Worm (Caenorhabditis elegans) whole organism, L1 larva: Measurements from ENCODE around the gene rps-22.

Experiments used
- C34B4.2 ChIP-seq: sonication (generic microtip); optimal IDR thresholded peaks from 2 replicates; lab custom pipeline; 2017; ENCODE audit warnings: mild to moderate bottlenecking, missing genetic modification characterization, missing compliant biosample characterization
- alr-1 ChIP-seq: fragments of 200-800 bp; sonication (Bioruptor generic); optimal IDR thresholded peaks from 2 replicates; lab custom pipeline; 2018; ENCODE audit warnings: borderline replicate concordance, mild to moderate bottlenecking, missing genetic modification characterization, missing compliant biosample characterization
- blmp-1 ChIP-seq: fragments of 150-350 bp; optimal IDR thresholded peaks from 2 replicates; lab custom pipeline; 2014; ENCODE audit warnings: missing biosample characterization, missing genetic modification characterization
- ceh-8 ChIP-seq: fragments of 200-800 bp; sonication (Bioruptor generic); optimal IDR thresholded peaks from 2 replicates; lab custom pipeline; 2018; ENCODE audit warnings: mild to moderate bottlenecking, missing genetic modification characterization, moderate library complexity, missing compliant biosample characterization
- dsc-1 ChIP-seq: sonication (generic microtip); optimal IDR thresholded peaks from 2 replicates; lab custom pipeline; 2016; ENCODE audit warnings: mild to moderate bottlenecking, missing genetic modification characterization, missing compliant biosample characterization
- efl-1 ChIP-seq, 4 experiments: fragments of 150-350 bp; optimal IDR thresholded peaks in 3 of 4; peaks in 1 of 4; 1 replicate in 1 of 4; 2 replicates in 3 of 4; lab custom pipeline; 2014; ENCODE audit warnings: missing biosample characterization in 2 of 4, missing genetic modification characterization in 2 of 4, missing genetic modification reagents in 2 of 4
- efl-3 ChIP-seq: fragments of 200-800 bp; sonication (Bioruptor generic); optimal IDR thresholded peaks from 2 replicates; lab custom pipeline; 2018; ENCODE audit warnings: mild to moderate bottlenecking, missing genetic modification characterization, missing compliant biosample characterization
- egl-13 ChIP-seq: sonication (generic microtip); optimal IDR thresholded peaks from 2 replicates; lab custom pipeline; 2016; ENCODE audit warnings: missing genotype, missing genetic modification reagents, missing genetic modification characterization, missing compliant biosample characterization
- fkh-4 ChIP-seq: sonication (generic microtip); optimal IDR thresholded peaks from 2 replicates; lab custom pipeline; 2016; ENCODE audit warnings: missing compliant biosample characterization, missing genetic modification characterization, borderline replicate concordance
- fkh-8 ChIP-seq: sonication (generic microtip); optimal IDR thresholded peaks from 2 replicates; lab custom pipeline; 2016; ENCODE audit warnings: mild to moderate bottlenecking, missing genetic modification characterization, missing compliant biosample characterization
- fos-1 ChIP-seq: fragments of 150-350 bp; optimal IDR thresholded peaks from 2 replicates; lab custom pipeline; 2014; ENCODE audit warnings: missing biosample characterization, missing genetic modification characterization
- grh-1 ChIP-seq: fragments of 200-800 bp; sonication (Bioruptor generic); IDR thresholded peaks from 2 replicates; pipeline ENCODE4 v1.3.6; 2022; ENCODE audit warnings: missing genetic modification reagents, missing genetic modification characterization, missing compliant biosample characterization
- hlh-17 ChIP-seq: fragments of 200-800 bp; sonication (Bioruptor generic); optimal IDR thresholded peaks from 2 replicates; lab custom pipeline; 2018; ENCODE audit warnings: missing genetic modification characterization, mild to moderate bottlenecking, missing compliant biosample characterization, moderate library complexity, borderline replicate concordance
- irx-1 ChIP-seq: sonication (generic microtip); optimal IDR thresholded peaks from 2 replicates; lab custom pipeline; 2016; ENCODE audit warnings: missing genetic modification characterization, missing compliant biosample characterization
- isw-1 ChIP-seq: fragments of 200-800 bp; sonication (Bioruptor generic); IDR thresholded peaks from 2 replicates; pipeline ENCODE4 v1.3.6; 2022; ENCODE audit warnings: missing genetic modification characterization, missing compliant biosample characterization
- jun-1 ChIP-seq: fragments of 150-350 bp; optimal IDR thresholded peaks from 2 replicates; lab custom pipeline; 2014; ENCODE audit warnings: missing biosample characterization, missing genetic modification reagents, missing genetic modification characterization
- lin-14 ChIP-seq: fragments of 200-800 bp; sonication (Bioruptor generic); optimal IDR thresholded peaks from 2 replicates; lab custom pipeline; 2018; ENCODE audit warnings: mild to moderate bottlenecking, missing genetic modification characterization, moderate library complexity, missing compliant biosample characterization
- lin-39 ChIP-seq: fragments of 150-350 bp; optimal IDR thresholded peaks from 2 replicates; lab custom pipeline; 2014; ENCODE audit warnings: missing biosample characterization, missing genetic modification reagents, missing genetic modification characterization
- lir-3 ChIP-seq: sonication (generic microtip); optimal IDR thresholded peaks from 2 replicates; lab custom pipeline; 2016; ENCODE audit warnings: mild to moderate bottlenecking, missing genetic modification characterization, moderate library complexity, missing compliant biosample characterization; ENCODE audit not compliant: poor library complexity
- lsy-2 ChIP-seq, 2 experiments: fragments of 150-350 bp; optimal IDR thresholded peaks; 2 replicates each; lab custom pipeline; 2014; ENCODE audit warnings: missing biosample characterization in 2 of 2, missing genetic modification characterization in 2 of 2
- mep-1 ChIP-seq: fragments of 150-350 bp; optimal IDR thresholded peaks from 2 replicates; lab custom pipeline; 2014; ENCODE audit warnings: missing biosample characterization, missing genetic modification characterization
- nhr-11 ChIP-seq: fragments of 150-350 bp; optimal IDR thresholded peaks from 2 replicates; lab custom pipeline; 2014; ENCODE audit warnings: missing biosample characterization, missing genetic modification characterization
- nhr-20 ChIP-seq: sonication (generic microtip); optimal IDR thresholded peaks from 2 replicates; lab custom pipeline; 2016; ENCODE audit warnings: mild to moderate bottlenecking, missing genetic modification characterization, missing compliant biosample characterization
- nhr-28 ChIP-seq: fragments of 150-350 bp; optimal IDR thresholded peaks from 2 replicates; lab custom pipeline; 2014; ENCODE audit warnings: missing biosample characterization, missing genetic modification characterization
- nhr-47 ChIP-seq: sonication (generic microtip); optimal IDR thresholded peaks from 2 replicates; lab custom pipeline; 2016; ENCODE audit warnings: mild to moderate bottlenecking, missing genetic modification characterization, moderate library complexity, missing compliant biosample characterization
- nhr-71 ChIP-seq: sonication (generic microtip); optimal IDR thresholded peaks from 2 replicates; lab custom pipeline; 2016; ENCODE audit warnings: mild to moderate bottlenecking, missing genetic modification characterization, moderate library complexity, missing compliant biosample characterization
- nhr-77 ChIP-seq: fragments of 150-350 bp; optimal IDR thresholded peaks from 2 replicates; lab custom pipeline; 2014; ENCODE audit warnings: missing biosample characterization, missing genetic modification characterization
- nhr-84 ChIP-seq: sonication (generic microtip); optimal IDR thresholded peaks from 2 replicates; lab custom pipeline; 2017; ENCODE audit warnings: missing biosample characterization, missing genetic modification characterization
- nhr-85 ChIP-seq: sonication (generic microtip); peaks from one replicate; lab custom pipeline; 2016; ENCODE audit warnings: missing genetic modification characterization, inconsistent platforms, missing compliant biosample characterization
- nhr-90 ChIP-seq: sonication (generic microtip); optimal IDR thresholded peaks from 2 replicates; lab custom pipeline; 2016; ENCODE audit warnings: mild to moderate bottlenecking, missing genetic modification characterization, missing compliant biosample characterization; ENCODE audit not compliant: poor library complexity
- pag-3 ChIP-seq: sonication (generic microtip); optimal IDR thresholded peaks from 2 replicates; lab custom pipeline; 2017; ENCODE audit warnings: missing genetic modification characterization, mild to moderate bottlenecking, missing compliant biosample characterization, antibody characterized with exemption, borderline replicate concordance; ENCODE audit not compliant: insufficient read depth
- pax-3 ChIP-seq: fragments of 200-800 bp; sonication (Bioruptor generic); optimal IDR thresholded peaks from 2 replicates; lab custom pipeline; 2018; ENCODE audit warnings: mild to moderate bottlenecking, missing genetic modification characterization, moderate library complexity, missing compliant biosample characterization
- snpc-4 ChIP-seq: fragments of 150-350 bp; optimal IDR thresholded peaks from 2 replicates; lab custom pipeline; 2014; ENCODE audit warnings: missing biosample characterization, missing genetic modification characterization
- sox-4 ChIP-seq: sonication (generic microtip); optimal IDR thresholded peaks from 2 replicates; lab custom pipeline; 2016; ENCODE audit warnings: missing genetic modification characterization, missing compliant biosample characterization
- sup-37 ChIP-seq: fragments of 200-800 bp; sonication (Bioruptor generic); optimal IDR thresholded peaks from 2 replicates; lab custom pipeline; 2018; ENCODE audit warnings: mild to moderate bottlenecking, missing genetic modification characterization, missing compliant biosample characterization
- swsn-7 ChIP-seq: sonication (generic microtip); optimal IDR thresholded peaks from 2 replicates; lab custom pipeline; 2016; ENCODE audit warnings: missing genetic modification characterization, missing compliant biosample characterization
- unc-130 ChIP-seq: fragments of 150-350 bp; optimal IDR thresholded peaks from 2 replicates; lab custom pipeline; 2017; ENCODE audit warnings: missing biosample characterization, missing genetic modification characterization, inconsistent platforms
- zag-1 ChIP-seq: fragments of 150-350 bp; optimal IDR thresholded peaks from 2 replicates; lab custom pipeline; 2014; ENCODE audit warnings: missing biosample characterization, missing genetic modification characterization

The rps-22 gene

DNA sequence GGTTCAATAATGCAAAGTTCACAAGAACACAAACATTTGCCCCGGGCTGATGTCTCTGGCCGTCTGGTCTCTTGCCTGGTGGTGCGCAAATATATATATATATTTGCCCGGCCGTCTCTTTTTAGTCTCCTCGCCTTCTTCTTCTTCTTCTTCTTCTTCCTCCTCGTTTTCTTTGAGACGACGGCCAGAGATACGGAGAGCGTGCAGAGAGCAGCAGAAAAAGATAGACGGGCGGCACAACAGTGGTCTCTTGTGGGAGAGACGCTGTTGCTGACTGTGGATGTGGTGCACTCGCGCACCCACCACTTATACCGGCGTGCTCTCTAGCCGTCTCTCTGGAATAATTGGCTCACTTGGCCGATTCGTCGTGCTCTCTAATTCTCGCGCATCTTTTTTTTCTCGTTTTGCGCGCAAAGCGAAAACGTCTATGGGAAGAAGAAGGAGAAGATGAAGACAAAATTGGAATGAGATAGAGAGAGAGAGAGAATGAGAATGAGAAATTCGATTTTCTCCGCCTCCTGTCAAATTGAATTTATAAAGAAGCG, 29.1 kb upstream of the rps-22 start (continued):
- TF ChIP-seq lin-14 (GFP tag; lab: Kevin White, UChicago) = peak; percentile 100
- TF ChIP-seq dsc-1 (tag; lab: Kevin White, UChicago) = peak; percentile 98
- peak; percentile 81 for TF ChIP-seq isw-1
- peak; percentile 98 for TF ChIP-seq irx-1 (tag; lab: Kevin White, UChicago)
- TF ChIP-seq fkh-4 (tag; lab: Kevin White, UChicago) = peak; percentile 86
- peak; percentile 76 for TF ChIP-seq C34B4.2
- TF ChIP-seq unc-130 (tag; lab: Kevin White, UChicago) = peak; percentile 48
- peak; percentile 94 for TF ChIP-seq sup-37 (GFP tag; lab: Kevin White, UChicago)
- peak; percentile 81 for TF ChIP-seq snpc-4 (tag; lab: Kevin White, UChicago)

DNA sequence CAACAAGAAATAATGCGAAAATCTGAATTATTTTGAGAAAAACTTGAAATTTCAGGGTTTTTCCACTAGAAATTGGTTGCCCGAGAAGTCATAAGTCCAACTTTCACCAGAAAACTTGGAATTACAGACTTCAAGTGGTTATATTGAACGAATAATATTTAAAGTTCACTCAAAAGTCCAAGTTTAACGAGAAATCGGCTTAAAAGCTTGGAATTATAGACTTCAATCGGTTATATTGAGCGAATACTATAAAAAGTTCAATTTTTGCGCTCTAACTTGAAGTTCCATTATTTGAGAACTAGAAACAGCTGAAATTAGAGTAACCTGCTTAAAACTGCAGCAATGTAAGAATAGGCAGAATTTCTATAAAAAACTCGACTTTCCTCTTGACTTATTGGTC, 28.3 kb upstream of the rps-22 start:
- TF ChIP-seq nhr-90 (no peak), efl-1 (optimal IDR thresholded peaks at IDR 0.05; lab: Kevin White, UChicago) (no peak), efl-1 (GFP tag; optimal IDR thresholded peaks at IDR 0.05 in 1 of 2; lab: Kevin White, UChicago) (peak in 1 of 2 experiments; percentile 75)
- TF ChIP-seq, all 84 proteins: peak for 1

DNA sequence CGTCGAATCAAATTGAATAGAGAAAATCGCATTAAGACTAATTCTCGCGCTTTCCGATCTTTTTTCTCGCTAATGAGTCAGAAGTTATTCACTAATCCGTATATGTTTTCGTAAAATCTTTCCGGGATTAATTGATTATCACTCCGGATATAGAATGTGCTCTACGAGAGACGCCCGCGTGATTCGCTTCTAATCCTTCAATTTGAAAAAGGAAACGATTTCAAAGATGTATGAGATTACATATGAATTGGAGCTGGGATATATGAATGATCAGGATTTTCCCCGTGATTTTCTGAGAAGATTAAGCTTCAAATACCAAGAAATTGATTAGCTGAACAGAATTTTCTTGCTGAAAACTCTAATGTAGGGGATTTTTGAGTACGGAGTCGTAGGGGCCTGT, 27.8 kb upstream of the rps-22 start:
- peak; percentile 99 for TF ChIP-seq dsc-1 (tag; lab: Kevin White, UChicago)
- no peak for TF ChIP-seq jun-1
- TF ChIP-seq nhr-71 (tag; lab: Kevin White, UChicago) = peak; percentile 73
- no peak for TF ChIP-seq pag-3 (tag; lab: Kevin White, UChicago)
- TF ChIP-seq swsn-7 (tag; lab: Kevin White, UChicago) = peak; percentile 34
- TF ChIP-seq ceh-8 (GFP tag; lab: Kevin White, UChicago) = peak; percentile 42
- TF ChIP-seq mep-1 (tag; lab: Kevin White, UChicago) = no peak
- TF ChIP-seq hlh-17 (GFP tag; lab: Kevin White, UChicago) = no peak
- peak; percentile 11 for TF ChIP-seq blmp-1 (tag; lab: Kevin White, UChicago)
- TF ChIP-seq sox-4 (tag; lab: Kevin White, UChicago) = peak; percentile 87
- no peak for TF ChIP-seq grh-1 (GFP tag; lab: Robert Waterston, UW)
- peak; percentile 52 for TF ChIP-seq nhr-11 (tag; lab: Kevin White, UChicago)
- no peak for TF ChIP-seq lir-3 (tag; lab: Kevin White, UChicago)
- TF ChIP-seq nhr-77 (tag; lab: Kevin White, UChicago) = no peak
- no peak for TF ChIP-seq zag-1 (tag; lab: Kevin White, UChicago)
- TF ChIP-seq nhr-28 (tag; lab: Kevin White, UChicago) = no peak
- TF ChIP-seq lsy-2 (tag; optimal IDR thresholded peaks at IDR 0.05; lab: Kevin White, UChicago) = peak in 1 of 2 experiments; percentile 39
- no peak for TF ChIP-seq efl-3 (GFP tag; lab: Kevin White, UChicago)
- TF ChIP-seq nhr-47 (tag; lab: Kevin White, UChicago) = peak; percentile 87
- peak; percentile 83 for TF ChIP-seq fkh-4 (tag; lab: Kevin White, UChicago)
- no peak for TF ChIP-seq lin-39 (tag; lab: Kevin White, UChicago)
- TF ChIP-seq fos-1 (tag; lab: Kevin White, UChicago) = peak; percentile 60
- no peak for TF ChIP-seq alr-1 (tag; lab: Kevin White, UChicago)
- TF ChIP-seq nhr-84 (tag; lab: Kevin White, UChicago) = no peak
- no peak for TF ChIP-seq efl-1 (optimal IDR thresholded peaks at IDR 0.05; lab: Kevin White, UChicago)
- TF ChIP-seq efl-1 (GFP tag; optimal IDR thresholded peaks at IDR 0.05 in 1 of 2; lab: Kevin White, UChicago) = no peak
- peak; percentile 42 for TF ChIP-seq nhr-85 (tag; lab: Kevin White, UChicago)
- TF ChIP-seq nhr-20 (tag; lab: Kevin White, UChicago) = peak; percentile 26
- peak; percentile 78 for TF ChIP-seq pax-3 (tag; lab: Kevin White, UChicago)
- TF ChIP-seq egl-13 (tag; lab: Kevin White, UChicago) = peak; percentile 84
- TF ChIP-seq fkh-8 (tag; lab: Kevin White, UChicago) = peak; percentile 88
- peak; percentile 36 for TF ChIP-seq lin-14 (GFP tag; lab: Kevin White, UChicago)
